Worm (Caenorhabditis elegans): ENCODE measurements around the gene Y38E10A.14.

Y38E10A.14 gene

ce11 chrII:12625673-12626072 is 1.3 kb upstream of the Y38E10A.14 start:
- TF ChIP-seq pha-4 (tag; optimal IDR thresholded peaks at IDR 0.05) (no peak), ceh-6 (GFP tag; optimal IDR thresholded peaks at IDR 0.05) (no peak), lim-6 (tag; optimal IDR thresholded peaks at IDR 0.05) (no peak), unc-55 (GFP tag; optimal IDR thresholded peaks at IDR 0.05) (no peak), K02D7.2 (tag; optimal IDR thresholded peaks at IDR 0.05) (no peak), ceh-18 (tag; optimal IDR thresholded peaks at IDR 0.05) (no peak), ceh-22 (tag; optimal IDR thresholded peaks at IDR 0.05) (no peak), hlh-13 (GFP tag; optimal IDR thresholded peaks at IDR 0.05) (no peak), hlh-8 (tag; optimal IDR thresholded peaks at IDR 0.05) (no peak), pax-1 (tag; optimal IDR thresholded peaks at IDR 0.05) (no peak), npax-4 (tag; optimal IDR thresholded peaks at IDR 0.05) (no peak), unc-42 (tag; optimal IDR thresholded peaks at IDR 0.05) (no peak)

- no peak for TF ChIP-seq nfya-1 (tag; optimal IDR thresholded peaks at IDR 0.05)
- TF ChIP-seq ceh-6 (GFP tag; optimal IDR thresholded peaks at IDR 0.05), result no peak
- TF ChIP-seq hlh-13 (GFP tag; optimal IDR thresholded peaks at IDR 0.05), result no peak
- no peak for TF ChIP-seq ceh-14 (tag; optimal IDR thresholded peaks at IDR 0.05)
- no peak for TF ChIP-seq unc-3 (GFP tag; conservative IDR thresholded peaks at IDR 0.05)
- no peak for TF ChIP-seq unc-3 (tag; optimal IDR thresholded peaks at IDR 0.05)
- TF ChIP-seq ceh-34 (tag; optimal IDR thresholded peaks at IDR 0.05), result no peak
Measured at ce11 chrII:12622843-12623242, 1.5 kb downstream of the Y38E10A.14 start.

- TF ChIP-seq nhr-232 (tag; optimal IDR thresholded peaks at IDR 0.05), result no peak
Measured at ce11 chrII:12621908-12622566, 2.3 kb downstream of the Y38E10A.14 start, which contains the start of gene nspe-8. TSS of gene nspe-8 (minus strand) at chrII:12621958.

- TF ChIP-seq fax-1 (tag; optimal IDR thresholded peaks at IDR 0.05) (no peak), unc-42 (tag; optimal IDR thresholded peaks at IDR 0.05) (no peak), hlh-8 (tag; optimal IDR thresholded peaks at IDR 0.05) (no peak), syd-9 (tag; optimal IDR thresholded peaks at IDR 0.05) (no peak), gmeb-2 (tag; optimal IDR thresholded peaks at IDR 0.05) (no peak), lim-6 (tag; optimal IDR thresholded peaks at IDR 0.05) (no peak), nhr-232 (tag; optimal IDR thresholded peaks at IDR 0.05) (no peak), nhr-11 (tag; optimal IDR thresholded peaks at IDR 0.05) (no peak), ceh-18 (tag; optimal IDR thresholded peaks at IDR 0.05) (no peak), ceh-9 (tag; optimal IDR thresholded peaks at IDR 0.05) (no peak)
Measured at ce11 chrII:12620764-12621163, 3.6 kb downstream of the Y38E10A.14 start, which contains the start of gene nspe-1. TSS of gene nspe-1 (minus strand) at chrII:12620864.

- TF ChIP-seq ceh-2 (tag; optimal IDR thresholded peaks at IDR 0.05), result no peak
- TF ChIP-seq rnt-1 (tag; optimal IDR thresholded peaks at IDR 0.05), result no peak
- no peak for TF ChIP-seq gmeb-2 (tag; optimal IDR thresholded peaks at IDR 0.05)
- TF ChIP-seq ama-1 (optimal IDR thresholded peaks at IDR 0.05), result no peak
- TF ChIP-seq pha-4 (tag; optimal IDR thresholded peaks at IDR 0.05), result no peak
- TF ChIP-seq eyg-1 (tag; optimal IDR thresholded peaks at IDR 0.05), result no peak
- no peak for TF ChIP-seq hlh-13 (GFP tag; optimal IDR thresholded peaks at IDR 0.05)
- no peak for TF ChIP-seq pqm-1 (tag; optimal IDR thresholded peaks at IDR 0.05)
Measured at ce11 chrII:12619288-12619687, 5.0 kb downstream of the Y38E10A.14 start, which contains the start of gene nspe-2. TSS of gene nspe-2 (minus strand) at chrII:12619388.

- no peak for TF ChIP-seq odd-2 (tag; optimal IDR thresholded peaks at IDR 0.05)
Measured at ce11 chrII:12617586-12617985, 6.7 kb downstream of the Y38E10A.14 start, which contains the start of gene nspe-3. TSS of gene nspe-3 (plus strand) at chrII:12617886.

- TF ChIP-seq pag-3 (tag; optimal IDR thresholded peaks at IDR 0.05; ENCODE audit: borderline replicate concordance), result no peak
- TF ChIP-seq fkh-10 (GFP tag; optimal IDR thresholded peaks at IDR 0.05), result no peak
- no peak for TF ChIP-seq Y22D7AL.16 (tag; optimal IDR thresholded peaks at IDR 0.05)
- TF ChIP-seq elt-2 (tag; optimal IDR thresholded peaks at IDR 0.05), result no peak
- TF ChIP-seq hlh-13 (GFP tag; optimal IDR thresholded peaks at IDR 0.05), result no peak
- TF ChIP-seq pha-4 (tag; optimal IDR thresholded peaks at IDR 0.05), result no peak
- TF ChIP-seq eyg-1 (tag; optimal IDR thresholded peaks at IDR 0.05), result no peak
- no peak for TF ChIP-seq che-1 (tag; optimal IDR thresholded peaks at IDR 0.05)
- no peak for TF ChIP-seq pqm-1 (tag; optimal IDR thresholded peaks at IDR 0.05)
- TF ChIP-seq ceh-14 (tag; optimal IDR thresholded peaks at IDR 0.05), result no peak
- no peak for TF ChIP-seq ceh-18 (tag; optimal IDR thresholded peaks at IDR 0.05)
- no peak for TF ChIP-seq ceh-24 (tag; optimal IDR thresholded peaks at IDR 0.05)
- no peak for TF ChIP-seq mec-3 (tag; optimal IDR thresholded peaks at IDR 0.05; ENCODE audit: borderline replicate concordance)
- no peak for TF ChIP-seq ceh-6 (GFP tag; optimal IDR thresholded peaks at IDR 0.05)
- no peak for TF ChIP-seq fkh-6 (tag; optimal IDR thresholded peaks at IDR 0.05)
- no peak for TF ChIP-seq K02D7.2 (tag; optimal IDR thresholded peaks at IDR 0.05)
- TF ChIP-seq ceh-34 (tag; optimal IDR thresholded peaks at IDR 0.05), result no peak
- TF ChIP-seq K09A11.1 (tag; optimal IDR thresholded peaks at IDR 0.05; ENCODE audit: insufficient read depth), result no peak
- no peak for TF ChIP-seq npax-4 (tag; optimal IDR thresholded peaks at IDR 0.05)
- TF ChIP-seq hlh-6 (tag; optimal IDR thresholded peaks at IDR 0.05), result no peak
Measured at ce11 chrII:12616081-12616480, 8.3 kb downstream of the Y38E10A.14 start, which contains the start of gene nspe-6. TSS of gene nspe-6 (minus strand) at chrII:12616181.

Measured in whole organism, late embryonic.